Worm (Caenorhabditis elegans): ENCODE results near the gene F26F12.3.

The F26F12.3 gene

DNA sequence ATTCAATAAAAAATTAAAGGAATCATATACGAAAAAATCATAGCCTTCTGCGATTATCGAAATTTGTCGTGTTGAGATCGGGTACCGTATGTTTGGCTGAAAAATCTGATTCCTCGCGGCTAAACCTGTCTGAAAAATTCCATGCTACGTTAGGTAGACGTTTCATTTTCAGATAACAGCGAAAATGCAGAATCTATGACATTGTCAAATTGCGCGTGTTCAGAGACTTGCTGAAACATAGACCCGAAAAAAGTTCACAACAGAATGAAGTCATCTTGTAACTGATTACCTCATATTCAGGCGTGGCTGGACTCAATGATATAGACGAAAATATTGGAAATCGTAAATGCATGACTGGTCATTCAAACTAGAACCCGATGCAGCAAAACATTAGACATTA, 12.0 kb downstream of the F26F12.3 start, which contains the start of gene srh-76:
srh-76 (plus strand) TSS at position 301 of the 400 bp plus-strand sequence.
- TF ChIP-seq dao-5 (tag; optimal IDR thresholded peaks at IDR 0.05) (no peak), him-1 (tag; optimal IDR thresholded peaks at IDR 0.05) (no peak), W03F9.2 (tag; optimal IDR thresholded peaks at IDR 0.05) (no peak)

DNA sequence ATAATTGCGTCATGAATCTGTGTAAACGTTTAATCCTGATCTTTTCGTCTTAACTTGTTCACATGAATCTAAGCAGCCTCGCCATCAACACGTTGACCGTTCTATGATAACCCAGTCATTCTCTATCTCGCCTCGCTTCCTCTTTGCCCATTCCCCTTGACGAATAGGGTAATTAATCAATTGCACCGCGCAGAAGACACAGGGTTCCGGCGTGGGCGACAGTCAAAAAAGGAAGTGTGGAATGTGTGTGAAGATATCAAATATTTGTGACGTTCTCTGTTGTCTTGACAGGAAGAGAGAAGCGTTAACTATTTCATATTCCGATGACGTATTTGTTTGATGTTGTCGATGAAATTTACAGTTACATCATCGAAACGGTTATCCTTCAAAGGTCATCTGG, 12.7 kb downstream of the F26F12.3 start:
- TF ChIP-seq him-1 (tag; optimal IDR thresholded peaks at IDR 0.05) = no peak

DNA sequence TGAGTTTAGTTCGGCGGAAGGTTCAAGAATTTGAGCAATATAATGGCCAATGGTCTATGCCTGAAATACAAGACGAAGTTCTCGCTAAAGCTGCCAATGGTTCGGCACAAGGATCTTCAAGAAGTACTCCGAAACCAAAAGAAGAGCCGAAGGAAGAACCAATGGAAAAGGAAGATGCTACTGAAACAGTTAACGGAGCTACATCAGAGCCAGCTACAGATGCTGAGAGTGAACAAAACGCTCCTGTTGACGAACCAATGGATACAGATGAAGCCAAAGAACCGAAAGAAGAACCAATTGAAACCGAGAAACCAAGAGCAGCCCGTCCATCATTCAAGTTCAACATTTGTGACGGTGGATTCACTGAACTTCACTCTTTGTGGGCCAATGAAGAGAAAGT, 14.3 kb downstream of the F26F12.3 start:
- TF ChIP-seq him-1 (tag; optimal IDR thresholded peaks at IDR 0.05) = no peak
- TF ChIP-seq dao-5 (tag; optimal IDR thresholded peaks at IDR 0.05) = no peak
- no peak for TF ChIP-seq W03F9.2 (tag; optimal IDR thresholded peaks at IDR 0.05)

DNA sequence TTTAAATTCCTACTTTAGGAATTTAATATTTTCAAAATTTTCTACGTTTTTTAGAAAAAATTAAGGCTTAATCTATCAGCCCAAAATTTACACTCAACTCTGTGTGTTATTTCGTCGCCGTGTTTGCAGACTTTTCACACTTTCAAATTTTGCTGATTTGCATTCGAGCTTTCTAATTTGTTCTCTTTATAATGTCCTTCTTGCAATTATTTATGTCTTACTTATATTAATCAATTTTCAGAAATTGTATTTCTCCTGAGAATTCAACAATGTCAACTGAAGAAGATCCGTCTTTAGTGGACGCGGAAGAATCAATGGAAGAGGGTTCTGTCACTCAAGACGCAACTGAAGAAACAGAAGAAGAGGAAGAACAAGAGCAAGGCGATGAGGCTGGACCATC, 18.9 kb downstream of the F26F12.3 start, which contains the start of gene let-418:
let-418 (plus strand) TSS at position 242 of the 400 bp plus-strand sequence.
- TF ChIP-seq dao-5 (tag; optimal IDR thresholded peaks at IDR 0.05) = no peak
- TF ChIP-seq W03F9.2 (tag; optimal IDR thresholded peaks at IDR 0.05) = no peak

DNA sequence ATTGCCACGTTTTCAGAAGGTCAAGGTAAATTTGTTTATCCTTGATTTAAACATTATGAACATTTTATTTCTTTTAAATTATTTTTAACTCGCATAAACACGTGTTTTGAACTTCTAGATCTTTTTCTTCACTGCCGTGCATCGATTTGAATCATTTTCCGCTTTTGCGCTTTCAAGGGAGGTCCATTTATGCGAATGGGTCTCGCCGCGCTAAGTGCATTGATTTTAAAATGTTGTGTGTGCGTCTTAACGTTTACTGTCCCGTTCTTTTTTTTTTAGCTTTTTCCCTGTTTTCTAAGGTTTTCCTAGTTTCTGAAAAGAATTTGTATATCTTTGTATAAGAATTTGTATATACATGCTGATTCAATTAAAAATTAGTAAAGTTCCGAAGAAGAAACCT, 20.0 kb downstream of the F26F12.3 start:
- no peak for TF ChIP-seq him-1 (tag; optimal IDR thresholded peaks at IDR 0.05)
- TF ChIP-seq W03F9.2 (tag; optimal IDR thresholded peaks at IDR 0.05) = no peak
- no peak for TF ChIP-seq dao-5 (tag; optimal IDR thresholded peaks at IDR 0.05)

DNA sequence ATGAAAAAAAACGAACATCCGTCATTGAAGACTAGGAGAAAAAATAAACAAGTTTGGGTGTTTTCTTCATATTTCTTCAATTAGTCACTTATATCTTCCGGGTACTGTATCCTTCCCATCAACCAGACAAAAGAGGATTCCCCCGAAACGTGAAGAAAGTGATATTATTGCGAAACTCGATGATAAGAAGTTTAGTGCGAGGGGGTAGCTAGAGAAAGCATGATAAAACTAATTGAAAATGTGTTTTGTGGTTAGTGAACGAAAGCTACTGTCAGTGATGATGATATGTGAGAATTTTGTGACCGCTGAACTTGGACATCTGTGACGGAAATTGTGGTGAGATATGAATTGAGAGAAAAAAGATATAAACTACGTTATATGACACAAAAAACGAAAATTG, 22.6 kb downstream of the F26F12.3 start:
- no peak for TF ChIP-seq W03F9.2 (tag; optimal IDR thresholded peaks at IDR 0.05)
- TF ChIP-seq dao-5 (tag; optimal IDR thresholded peaks at IDR 0.05) = no peak
- TF ChIP-seq him-1 (tag; optimal IDR thresholded peaks at IDR 0.05) = no peak

DNA sequence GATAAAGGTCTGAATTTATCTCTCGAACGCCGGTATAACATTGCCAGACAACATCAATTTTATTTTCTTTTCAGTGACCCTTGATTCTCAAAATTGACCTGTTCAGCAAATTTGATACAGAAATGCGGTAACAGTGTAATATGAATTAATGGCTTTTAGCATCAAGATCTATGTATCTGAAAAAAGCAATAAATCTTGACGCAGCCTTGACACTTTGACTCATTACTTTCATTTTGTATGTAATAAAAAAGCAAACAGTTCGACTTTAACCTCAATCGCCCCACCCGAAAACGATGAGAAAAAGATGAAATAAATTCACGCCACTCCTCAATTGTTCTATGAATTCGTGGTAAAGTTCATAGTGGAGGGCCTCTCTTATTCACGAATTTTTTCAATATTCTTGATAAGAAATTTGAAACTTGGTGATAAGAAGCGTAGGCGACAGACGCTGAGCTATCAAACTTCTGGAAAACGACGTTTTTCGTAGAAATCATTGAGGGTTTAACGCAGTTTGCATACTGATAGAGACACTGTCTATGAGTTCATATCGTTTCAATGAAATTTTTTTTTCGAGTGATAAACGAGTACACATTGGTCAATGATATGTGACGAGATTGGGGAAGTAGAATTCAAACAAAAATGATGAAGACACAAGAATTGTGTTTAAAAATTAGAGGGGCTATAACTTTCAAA, 23.9 kb downstream of the F26F12.3 start:
- no peak for TF ChIP-seq him-1 (tag; optimal IDR thresholded peaks at IDR 0.05)
- no peak for TF ChIP-seq dao-5 (tag; optimal IDR thresholded peaks at IDR 0.05)

DNA sequence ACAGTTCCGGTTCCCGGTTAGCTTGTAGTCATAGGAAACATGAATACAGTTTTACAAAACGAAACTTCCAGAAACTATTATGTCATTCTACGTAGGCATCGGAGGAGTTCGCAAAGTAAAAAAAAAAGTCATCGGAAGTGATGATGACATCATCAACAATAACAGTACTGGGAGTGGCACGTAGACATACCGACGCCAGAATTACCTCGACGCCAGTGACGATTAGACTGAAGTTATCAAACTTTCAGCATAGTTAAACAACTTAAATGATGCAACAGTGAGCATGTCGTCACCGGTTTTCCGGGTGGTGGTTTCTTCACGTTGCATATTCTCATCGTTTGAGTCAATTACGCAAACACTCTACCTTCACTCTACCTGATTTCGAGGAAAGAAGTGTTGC, 25.1 kb downstream of the F26F12.3 start:
- TF ChIP-seq W03F9.2 (tag; optimal IDR thresholded peaks at IDR 0.05) (no peak), dao-5 (tag; optimal IDR thresholded peaks at IDR 0.05) (no peak), him-1 (tag; optimal IDR thresholded peaks at IDR 0.05) (no peak)

DNA sequence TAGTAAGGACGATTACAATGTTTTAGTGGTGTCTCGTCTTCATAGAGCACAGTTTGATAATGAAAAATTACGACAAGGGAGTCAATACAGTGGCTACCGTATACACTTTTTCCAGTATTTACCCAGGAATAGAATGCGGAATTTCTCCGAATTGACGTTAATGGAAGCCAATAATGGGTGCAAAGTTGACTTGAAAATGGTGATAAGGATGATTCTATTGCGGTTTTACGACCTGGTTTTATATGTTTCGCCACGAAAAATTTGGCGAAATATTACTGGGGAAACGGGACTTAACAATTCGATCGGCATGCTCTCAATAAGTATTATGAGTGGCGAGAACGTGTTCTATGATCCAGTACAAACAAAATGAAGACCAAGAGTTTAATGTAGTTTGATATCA, 25.6 kb downstream of the F26F12.3 start:
- no peak for TF ChIP-seq him-1 (tag; optimal IDR thresholded peaks at IDR 0.05)
- no peak for TF ChIP-seq W03F9.2 (tag; optimal IDR thresholded peaks at IDR 0.05)
- no peak for TF ChIP-seq dao-5 (tag; optimal IDR thresholded peaks at IDR 0.05)

DNA sequence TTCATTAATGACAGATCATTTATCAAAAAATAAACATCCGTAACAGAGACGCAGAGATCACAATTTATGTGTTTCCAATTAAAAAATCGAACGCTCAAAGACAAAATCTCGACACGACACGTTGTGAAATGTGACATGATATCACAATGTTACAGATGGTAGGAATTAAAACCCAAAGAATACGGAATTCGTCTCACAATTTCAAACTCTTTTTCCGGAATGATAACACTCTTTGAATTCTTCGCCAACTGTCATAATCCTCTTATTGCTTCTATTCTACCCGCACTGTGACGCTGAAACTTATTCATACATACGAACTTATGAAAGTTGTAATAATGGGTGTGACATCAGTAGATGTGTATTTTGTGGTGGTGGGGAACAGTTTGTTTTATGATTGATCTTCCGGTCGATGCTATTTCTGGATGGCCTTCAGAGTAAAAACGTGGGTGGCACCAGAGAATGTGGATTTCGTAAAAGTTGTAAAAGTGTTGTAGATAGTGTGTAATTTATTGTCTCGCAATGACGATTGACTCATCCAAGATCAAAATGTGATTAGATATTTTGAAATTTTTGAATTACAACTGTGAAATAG, 29.0 kb downstream of the F26F12.3 start:
- TF ChIP-seq dao-5 (tag; optimal IDR thresholded peaks at IDR 0.05) (no peak), W03F9.2 (tag; optimal IDR thresholded peaks at IDR 0.05) (no peak), him-1 (tag; optimal IDR thresholded peaks at IDR 0.05) (no peak)

DNA sequence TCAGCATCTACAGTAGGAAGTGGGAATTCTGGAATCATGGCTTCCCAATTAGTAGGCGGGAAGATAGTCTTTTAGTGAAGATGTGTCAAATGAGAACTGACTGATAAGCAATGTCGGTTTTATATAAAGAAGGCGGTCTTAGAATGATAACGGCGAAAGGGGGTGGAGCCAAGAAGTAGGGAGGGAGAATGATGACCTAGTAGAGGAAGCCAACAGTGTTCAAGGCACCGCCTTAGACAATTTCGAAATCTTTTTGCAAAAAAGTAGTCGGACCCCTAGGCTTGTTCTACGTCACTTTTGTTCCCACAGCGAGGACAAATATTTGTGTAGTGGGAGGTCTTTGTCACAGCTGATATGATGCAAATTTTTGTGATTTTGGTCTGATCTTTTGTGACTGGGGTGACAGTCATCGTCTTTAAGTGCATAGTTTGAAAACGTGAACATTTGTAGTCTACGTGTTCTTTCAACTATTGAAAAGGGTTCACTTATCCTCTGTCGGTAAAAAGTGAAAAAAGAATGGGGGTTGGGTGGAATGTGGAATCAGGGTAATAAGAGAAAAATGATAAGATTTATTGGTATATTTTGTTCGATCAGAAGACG, 32.4 kb downstream of the F26F12.3 start, which contains the start of gene ZC250.4:
ZC250.4 (minus strand) TSS at position 78 of the 600 bp plus-strand sequence.
- TF ChIP-seq W03F9.2 (tag; optimal IDR thresholded peaks at IDR 0.05) (no peak), dao-5 (tag; optimal IDR thresholded peaks at IDR 0.05) (no peak), him-1 (tag; optimal IDR thresholded peaks at IDR 0.05) (no peak)

DNA sequence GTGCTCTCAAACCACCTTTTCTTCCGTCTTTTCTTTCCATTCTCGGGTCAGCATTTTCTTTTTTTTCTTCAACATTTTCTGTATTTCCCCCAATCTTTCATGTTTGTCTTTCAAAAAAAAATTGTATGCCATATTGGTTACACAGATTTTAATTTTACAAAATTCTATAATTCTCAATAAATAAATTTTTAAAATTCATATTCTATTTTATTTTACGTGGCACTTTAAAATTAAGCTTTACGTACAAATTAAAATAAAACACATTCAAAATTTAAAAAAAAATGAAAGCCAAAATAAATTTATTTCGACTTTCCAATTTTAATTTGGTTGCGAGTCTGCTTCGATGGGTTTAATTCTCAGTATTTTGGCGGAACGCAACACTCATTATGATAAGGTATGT, 40.1 kb downstream of the F26F12.3 start, which contains the start of gene ZC250.5:
ZC250.5 (plus strand) TSS at position 301 of the 400 bp plus-strand sequence.
- TF ChIP-seq W03F9.2 (tag; optimal IDR thresholded peaks at IDR 0.05) (no peak), him-1 (tag; optimal IDR thresholded peaks at IDR 0.05) (no peak), dao-5 (tag; optimal IDR thresholded peaks at IDR 0.05) (no peak)

DNA sequence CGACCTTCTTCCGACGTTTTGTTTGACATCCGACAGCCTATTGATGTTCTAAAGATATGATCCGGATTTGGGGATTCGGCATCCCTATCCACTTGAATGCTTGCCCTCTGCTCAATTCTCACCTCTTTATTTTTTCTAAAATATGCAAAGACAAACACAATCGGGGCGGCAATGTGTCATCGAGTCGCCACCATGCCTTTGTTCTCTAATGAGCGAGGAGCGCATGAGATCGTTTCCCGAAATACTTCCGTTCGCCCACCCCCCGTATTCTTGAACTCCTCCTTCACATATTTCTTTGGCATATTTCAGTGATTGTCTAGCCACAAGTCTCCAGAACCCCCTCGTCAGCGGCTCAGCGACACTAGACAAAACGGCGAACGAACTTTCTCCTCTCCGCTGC, 46.1 kb downstream of the F26F12.3 start, which contains the start of gene cyn-17:
cyn-17 (plus strand) TSS at position 301 of the 400 bp plus-strand sequence.
- no peak for TF ChIP-seq him-1 (tag; optimal IDR thresholded peaks at IDR 0.05)
- no peak for TF ChIP-seq dao-5 (tag; optimal IDR thresholded peaks at IDR 0.05)
- TF ChIP-seq W03F9.2 (tag; optimal IDR thresholded peaks at IDR 0.05) = no peak

DNA sequence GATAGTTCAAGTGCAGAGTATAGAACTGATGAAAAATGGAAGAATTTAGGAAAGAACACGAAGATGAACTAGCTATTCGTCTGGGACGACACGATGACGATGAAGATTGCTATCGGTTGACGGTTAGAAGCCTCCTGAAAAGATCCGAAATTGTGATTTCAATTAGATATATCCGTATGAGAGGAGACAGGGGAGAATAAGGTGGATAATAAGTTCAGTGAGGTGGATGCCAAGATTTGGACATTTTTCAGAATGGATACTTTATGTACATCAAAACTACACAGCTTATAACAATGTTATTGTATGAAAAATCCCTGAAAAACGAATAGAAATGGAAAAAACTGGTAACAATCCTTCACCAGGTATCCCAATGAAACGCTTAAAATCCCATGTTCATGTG, 47.4 kb downstream of the F26F12.3 start, which contains the start of gene nstp-3:
nstp-3 (minus strand) TSS at position 101 of the 400 bp plus-strand sequence.
- no peak for TF ChIP-seq him-1 (tag; optimal IDR thresholded peaks at IDR 0.05)
- TF ChIP-seq dao-5 (tag; optimal IDR thresholded peaks at IDR 0.05) = no peak
- TF ChIP-seq W03F9.2 (tag; optimal IDR thresholded peaks at IDR 0.05) = no peak

All from whole organism, L4/young adult.